Fruit fly (Drosophila melanogaster): Measurements from ENCODE around the gene Rsf1.

Gene Rsf1

dm6 chr2L:10292066-10292560, 28.8 kb upstream of the Rsf1 start, which contains the start of gene Ufd4 (continued):
- TF ChIP-seq CG7271 (tag; optimal IDR thresholded peaks at IDR 0.05): peak; percentile 45
- peak; percentile 56 for TF ChIP-seq gcm2 (GFP tag; optimal IDR thresholded peaks at IDR 0.05)
- no peak for TF ChIP-seq CG11504 (tag; optimal IDR thresholded peaks at IDR 0.05)
- peak; percentile 95 for TF ChIP-seq CG30020 (tag; optimal IDR thresholded peaks at IDR 0.05)
- TF ChIP-seq CG11723 (GFP tag; optimal IDR thresholded peaks at IDR 0.05): no peak
- TF ChIP-seq Hr78 (GFP tag; optimal IDR thresholded peaks at IDR 0.05): no peak
- TF ChIP-seq CG2199 (GFP tag; IDR thresholded peaks at IDR 0.05): 0 out of 3 replicates have a peak, but pooled peaks have one; percentile 7
- no peak for TF ChIP-seq CG15479 (GFP tag; optimal IDR thresholded peaks at IDR 0.05)
- peak; percentile 79 for TF ChIP-seq CG2120 (GFP tag; optimal IDR thresholded peaks at IDR 0.05)
- peak; percentile 19 for TF ChIP-seq CG18011 (GFP tag; optimal IDR thresholded peaks at IDR 0.05)
- TF ChIP-seq ERR (GFP tag; optimal IDR thresholded peaks at IDR 0.05): peak; percentile 55
- TF ChIP-seq corto (GFP tag; optimal IDR thresholded peaks at IDR 0.05): peak; percentile 18
- TF ChIP-seq schlank (tag; optimal IDR thresholded peaks at IDR 0.05): no peak
- no peak for TF ChIP-seq aop (GFP tag; IDR thresholded peaks at IDR 0.05)
- peak; percentile 56 for TF ChIP-seq CG1647 (GFP tag; optimal IDR thresholded peaks at IDR 0.05)
- peak; percentile 40 for TF ChIP-seq fu2 (GFP tag; optimal IDR thresholded peaks at IDR 0.05)
- TF ChIP-seq Side (GFP tag; optimal IDR thresholded peaks at IDR 0.05): peak; percentile 59
- no peak for TF ChIP-seq scrt (GFP tag; optimal IDR thresholded peaks at IDR 0.05)
- no peak for TF ChIP-seq toy (GFP tag; IDR thresholded peaks at IDR 0.05)
- no peak for TF ChIP-seq NC2α (GFP tag; optimal IDR thresholded peaks at IDR 0.05)
- peak; percentile 54 for TF ChIP-seq maf-S (GFP tag; optimal IDR thresholded peaks at IDR 0.05)
- TF ChIP-seq HLHmδ (GFP tag; optimal IDR thresholded peaks at IDR 0.05): no peak
- TF ChIP-seq ash1 (GFP tag; optimal IDR thresholded peaks at IDR 0.05): no peak
- peak; percentile 61 for TF ChIP-seq CG12744 (GFP tag; optimal IDR thresholded peaks at IDR 0.05)
- peak in 1 of 3 experiments; percentile 69 for TF ChIP-seq Stat92E (GFP tag; optimal IDR thresholded peaks at IDR 0.05)
- no peak for TF ChIP-seq CG4282 (GFP tag; optimal IDR thresholded peaks at IDR 0.05)
- TF ChIP-seq MBD-R2 (GFP tag; IDR thresholded peaks at IDR 0.05): peak; percentile 45; the same call in 1 of the 2 replicates
- no peak for TF ChIP-seq pan (optimal IDR thresholded peaks at IDR 0.05)
- TF ChIP-seq pan (GFP tag; optimal IDR thresholded peaks at IDR 0.05 in 1 of 2, IDR thresholded peaks at IDR 0.05 in 1 of 2): no peak
- peak; percentile 58 for TF ChIP-seq CG17328 (GFP tag; IDR thresholded peaks at IDR 0.05)
- peak; percentile 42 for TF ChIP-seq CHES-1-like (GFP tag; optimal IDR thresholded peaks at IDR 0.05)
- no peak for TF ChIP-seq Antp (GFP tag; optimal IDR thresholded peaks at IDR 0.05)
- TF ChIP-seq tin (GFP tag; optimal IDR thresholded peaks at IDR 0.05): peak; percentile 68
- TF ChIP-seq Vsx1 (GFP tag; optimal IDR thresholded peaks at IDR 0.05): no peak
- no peak for TF ChIP-seq Fer2 (tag; optimal IDR thresholded peaks at IDR 0.05)
- no peak for TF ChIP-seq CG3847 (GFP tag; IDR thresholded peaks at IDR 0.05)
- TF ChIP-seq NfI (GFP tag; optimal IDR thresholded peaks at IDR 0.05): no peak
- TF ChIP-seq BtbVII (GFP tag; optimal IDR thresholded peaks at IDR 0.05): no peak
- TF ChIP-seq sens-2 (GFP tag; IDR thresholded peaks at IDR 0.05): no peak
- TF ChIP-seq ewg (GFP tag; optimal IDR thresholded peaks at IDR 0.05): no peak
- TF ChIP-seq tll (GFP tag; optimal IDR thresholded peaks at IDR 0.05): no peak
- TF ChIP-seq CG3163 (GFP tag; optimal IDR thresholded peaks at IDR 0.05): peak; percentile 34
- peak; percentile 74 for TF ChIP-seq CG10267 (tag; optimal IDR thresholded peaks at IDR 0.05)
- TF ChIP-seq CG34224 (GFP tag; IDR thresholded peaks at IDR 0.05; ENCODE audit: partially characterized antibody): peak; percentile 17; the same call in 1 of the 3 replicates
- no peak for TF ChIP-seq abd-A (tag; optimal IDR thresholded peaks at IDR 0.05)
- peak; percentile 82 for TF ChIP-seq CG12391 (tag; optimal IDR thresholded peaks at IDR 0.05)
- TF ChIP-seq hth (optimal IDR thresholded peaks at IDR 0.05): no peak
- TF ChIP-seq H15 (GFP tag; IDR thresholded peaks at IDR 0.05): no peak
- TF ChIP-seq wdn (GFP tag; IDR thresholded peaks at IDR 0.05): 0 out of 2 replicates have a peak, but pooled peaks have one; percentile 41
- TF ChIP-seq Ptx1 (GFP tag; IDR thresholded peaks at IDR 0.05): no peak

Data from whole organism, embryonic.